Fruit fly (Drosophila melanogaster): ENCODE data around the gene mRpL39.

The mRpL39 gene

dm6 chr3L:15045114-15045513 lies 45.6 kb upstream of the mRpL39 start:
- TF ChIP-seq Dif (GFP tag; optimal IDR thresholded peaks at IDR 0.05; ENCODE audit: partially characterized antibody) (no peak), fru (GFP tag; optimal IDR thresholded peaks at IDR 0.05) (no peak), Dfd (GFP tag; optimal IDR thresholded peaks at IDR 0.05) (no peak), lola (GFP tag; optimal IDR thresholded peaks at IDR 0.05) (no peak), usp (GFP tag; optimal IDR thresholded peaks at IDR 0.05) (no peak), sage (GFP tag; optimal IDR thresholded peaks at IDR 0.05) (no peak)

- no peak for TF ChIP-seq brk (GFP tag; optimal IDR thresholded peaks at IDR 0.05)
- TF ChIP-seq foxo (GFP tag; optimal IDR thresholded peaks at IDR 0.05), result no peak
- no peak for TF ChIP-seq Myc (optimal IDR thresholded peaks at IDR 0.05)
- no peak for TF ChIP-seq OdsH (GFP tag; optimal IDR thresholded peaks at IDR 0.05)
- no peak for TF ChIP-seq lola (GFP tag; optimal IDR thresholded peaks at IDR 0.05)
- TF ChIP-seq GATAd (GFP tag; optimal IDR thresholded peaks at IDR 0.05), result no peak
- no peak for TF ChIP-seq br (GFP tag; optimal IDR thresholded peaks at IDR 0.05)
- no peak for TF ChIP-seq ey (GFP tag; optimal IDR thresholded peaks at IDR 0.05)
- no peak for TF ChIP-seq Hnf4 (GFP tag; optimal IDR thresholded peaks at IDR 0.05)
- TF ChIP-seq CG32264 (GFP tag; optimal IDR thresholded peaks at IDR 0.05), result no peak
- TF ChIP-seq N (GFP tag; optimal IDR thresholded peaks at IDR 0.05), result no peak
- no peak for TF ChIP-seq psq (GFP tag; optimal IDR thresholded peaks at IDR 0.05)
- TF ChIP-seq dsf (GFP tag; optimal IDR thresholded peaks at IDR 0.05; ENCODE audit: borderline replicate concordance), result no peak
- no peak for TF ChIP-seq pan (optimal IDR thresholded peaks at IDR 0.05)
- TF ChIP-seq dl (GFP tag; optimal IDR thresholded peaks at IDR 0.05; ENCODE audit: insufficient read depth in 1 of 2, partially characterized antibody in 2 of 2), result no peak
- no peak for TF ChIP-seq dmrt93B (GFP tag; optimal IDR thresholded peaks at IDR 0.05)
- TF ChIP-seq HLH106 (tag; optimal IDR thresholded peaks at IDR 0.05), result no peak
- no peak for TF ChIP-seq usp (GFP tag; optimal IDR thresholded peaks at IDR 0.05)
Measured at dm6 chr3L:15043874-15044336, 44.4 kb upstream of the mRpL39 start, which contains the start of gene ind. Gene ind (minus strand): TSS chr3L:15043924.

- TF ChIP-seq Hr78 (GFP tag; optimal IDR thresholded peaks at IDR 0.05) (no peak), Dfd (GFP tag; optimal IDR thresholded peaks at IDR 0.05) (peak; percentile 75)
Measured at dm6 chr3L:15043465-15043864, 44.0 kb upstream of the mRpL39 start.

dm6 chr3L:15042470-15042869 lies 43.0 kb upstream of the mRpL39 start, which contains the start of gene Rpn12R:
Gene Rpn12R (minus strand): TSS chr3L:15042570.
- TF ChIP-seq foxo (GFP tag; optimal IDR thresholded peaks at IDR 0.05) (no peak), brk (GFP tag; optimal IDR thresholded peaks at IDR 0.05) (no peak), Hnf4 (GFP tag; optimal IDR thresholded peaks at IDR 0.05) (no peak), Hr78 (GFP tag; optimal IDR thresholded peaks at IDR 0.05) (no peak), N (GFP tag; optimal IDR thresholded peaks at IDR 0.05) (no peak), Abd-B (GFP tag; optimal IDR thresholded peaks at IDR 0.05) (no peak), CG9705 (GFP tag; optimal IDR thresholded peaks at IDR 0.05) (no peak), Dif (GFP tag; optimal IDR thresholded peaks at IDR 0.05; ENCODE audit: partially characterized antibody) (no peak), Mio (GFP tag; optimal IDR thresholded peaks at IDR 0.05) (no peak), CG32264 (GFP tag; optimal IDR thresholded peaks at IDR 0.05) (no peak), rgr (GFP tag; optimal IDR thresholded peaks at IDR 0.05) (no peak), Vsx2 (GFP tag; optimal IDR thresholded peaks at IDR 0.05; ENCODE audit: partially characterized antibody) (no peak)

dm6 chr3L:15040329-15040886 lies 40.9 kb upstream of the mRpL39 start:
- no peak for TF ChIP-seq Mio (GFP tag; optimal IDR thresholded peaks at IDR 0.05)
- TF ChIP-seq psq (GFP tag; optimal IDR thresholded peaks at IDR 0.05), result no peak
- TF ChIP-seq Hr78 (GFP tag; optimal IDR thresholded peaks at IDR 0.05), result no peak
- TF ChIP-seq Hnf4 (GFP tag; optimal IDR thresholded peaks at IDR 0.05), result no peak
- no peak for TF ChIP-seq GATAd (GFP tag; optimal IDR thresholded peaks at IDR 0.05)
- no peak for TF ChIP-seq jim (GFP tag; optimal IDR thresholded peaks at IDR 0.05)

- no peak for TF ChIP-seq CrebA (GFP tag; optimal IDR thresholded peaks at IDR 0.05; ENCODE audit: borderline replicate concordance)
- TF ChIP-seq Jra (GFP tag; optimal IDR thresholded peaks at IDR 0.05), result no peak
- no peak for TF ChIP-seq foxo (GFP tag; optimal IDR thresholded peaks at IDR 0.05)
- TF ChIP-seq CG32264 (GFP tag; optimal IDR thresholded peaks at IDR 0.05), result no peak
- no peak for TF ChIP-seq Mio (GFP tag; optimal IDR thresholded peaks at IDR 0.05)
- no peak for TF ChIP-seq HLH106 (tag; optimal IDR thresholded peaks at IDR 0.05)
Measured at dm6 chr3L:15039510-15039909, 40.0 kb upstream of the mRpL39 start.

Measured in whole organism, wandering third instar larva.